Worm (Caenorhabditis elegans) whole organism, young adult: Measurements from ENCODE around the gene F23D12.4.

Experiments used
- B0261.1 ChIP-seq: sonication (generic microtip); optimal IDR thresholded peaks from 2 replicates; lab custom pipeline; 2016; ENCODE audit warnings: mild to moderate bottlenecking, missing genetic modification characterization, moderate library complexity, missing compliant biosample characterization
- C06A6.2 ChIP-seq: fragments of 200-800 bp; sonication (Bioruptor generic); conservative IDR thresholded peaks from 2 replicates; pipeline ENCODE4 v1.3.6; 2022; ENCODE audit warnings: missing genetic modification characterization, missing compliant biosample characterization
- C17E4.6 ChIP-seq: fragments of 200-800 bp; sonication (Bioruptor generic); IDR thresholded peaks from 2 replicates; pipeline ENCODE4 v1.3.6; 2022; ENCODE audit warnings: missing genetic modification reagents, missing genetic modification characterization, missing compliant biosample characterization
- F23B12.7 ChIP-seq: sonication (generic microtip); optimal IDR thresholded peaks from 2 replicates; lab custom pipeline; 2017; ENCODE audit warnings: missing genetic modification characterization, mild to moderate bottlenecking, missing compliant biosample characterization, antibody characterized with exemption, moderate library complexity; ENCODE audit not compliant: insufficient read depth
- F39B2.1 ChIP-seq: fragments of 200-800 bp; sonication (Bioruptor generic); IDR thresholded peaks from 2 replicates; pipeline ENCODE4 v1.3.6; 2022; ENCODE audit warnings: missing genetic modification reagents, missing genetic modification characterization, missing compliant biosample characterization
- F49E8.2 ChIP-seq: sonication (generic microtip); optimal IDR thresholded peaks from 3 replicates; lab custom pipeline; 2017; ENCODE audit warnings: missing genetic modification characterization, mild to moderate bottlenecking, missing compliant biosample characterization, antibody characterized with exemption, moderate library complexity; ENCODE audit not compliant: insufficient read depth
- T26A5.8 ChIP-seq: sonication (generic microtip); optimal IDR thresholded peaks from 2 replicates; lab custom pipeline; 2016; ENCODE audit warnings: missing genetic modification characterization, missing compliant biosample characterization
- Y67H2A.10 ChIP-seq: fragments of 200-800 bp; sonication (Bioruptor generic); conservative IDR thresholded peaks from 2 replicates; pipeline ENCODE4 v1.3.6; 2022; ENCODE audit warnings: missing genetic modification reagents, missing genetic modification characterization, missing compliant biosample characterization
- Y79H2A.3 ChIP-seq: fragments of 200-800 bp; sonication (Bioruptor generic); conservative IDR thresholded peaks from 2 replicates; pipeline ENCODE4 v1.3.6; 2022; ENCODE audit warnings: missing genetic modification reagents, missing genetic modification characterization, missing compliant biosample characterization
- Y95B8A.8 ChIP-seq: fragments of 200-800 bp; sonication (Bioruptor generic); IDR thresholded peaks from 2 replicates; pipeline ENCODE4 v1.3.6; 2022; ENCODE audit warnings: missing genetic modification reagents, missing genetic modification characterization, missing compliant biosample characterization
- ZK185.1 ChIP-seq: sonication (generic microtip); optimal IDR thresholded peaks from 2 replicates; lab custom pipeline; 2016; ENCODE audit warnings: mild to moderate bottlenecking, missing genetic modification characterization, missing compliant biosample characterization; ENCODE audit not compliant: poor library complexity, severe bottlenecking
- ama-1 ChIP-seq, 3 experiments: fragments of 150-350 bp in 1 of 3; sonication (generic microtip) in 2 of 3; optimal IDR thresholded peaks; 2 replicates each; lab custom pipeline; 2014 to 2018; ENCODE audit warnings: missing biosample characterization in 2 of 3, missing genetic modification characterization in 2 of 3, missing genetic modification reagents in 2 of 3
- attf-5 ChIP-seq: fragments of 200-800 bp; sonication (Bioruptor generic); optimal IDR thresholded peaks from 2 replicates; lab custom pipeline; 2018; ENCODE audit warnings: mild to moderate bottlenecking, missing genetic modification characterization, missing compliant biosample characterization
- ceh-40 ChIP-seq: fragments of 200-800 bp; sonication (Bioruptor generic); IDR thresholded peaks from 2 replicates; pipeline ENCODE4 v1.3.6; 2022; ENCODE audit warnings: missing genetic modification characterization, missing compliant biosample characterization
- ceh-79 ChIP-seq: sonication (generic microtip); optimal IDR thresholded peaks from 2 replicates; lab custom pipeline; 2017; ENCODE audit warnings: mild to moderate bottlenecking, missing genetic modification characterization, missing compliant biosample characterization
- die-1 ChIP-seq: sonication (generic microtip); optimal IDR thresholded peaks from 2 replicates; lab custom pipeline; 2016; ENCODE audit warnings: missing genotype, mild to moderate bottlenecking, missing genetic modification characterization, missing compliant biosample characterization
- dox-1 ChIP-seq: fragments of 200-800 bp; sonication (Bioruptor generic); IDR thresholded peaks from 2 replicates; pipeline ENCODE4 v1.3.6; 2022; ENCODE audit warnings: missing genetic modification reagents, missing genetic modification characterization, missing compliant biosample characterization
- efl-1 ChIP-seq: fragments of 150-350 bp; optimal IDR thresholded peaks from 2 replicates; lab custom pipeline; 2014; ENCODE audit warnings: missing biosample characterization, missing genetic modification reagents, missing genetic modification characterization
- egl-18 ChIP-seq: fragments of 200-800 bp; sonication (Bioruptor generic); IDR thresholded peaks from 2 replicates; pipeline ENCODE4 v1.3.6; 2022; ENCODE audit warnings: missing genetic modification reagents, missing genetic modification characterization, missing compliant biosample characterization
- ekl-4 ChIP-seq: fragments of 200-800 bp; sonication (Bioruptor generic); IDR thresholded peaks from 2 replicates; pipeline ENCODE4 v1.3.6; 2022; ENCODE audit warnings: missing genetic modification reagents, missing genetic modification characterization, missing compliant biosample characterization
- gei-17 ChIP-seq: fragments of 200-800 bp; sonication (Bioruptor generic); optimal IDR thresholded peaks from 2 replicates; lab custom pipeline; 2018; ENCODE audit warnings: mild to moderate bottlenecking, missing genetic modification characterization, missing compliant biosample characterization
- hmg-1.2 ChIP-seq: fragments of 200-800 bp; sonication (Bioruptor generic); IDR thresholded peaks from 2 replicates; pipeline ENCODE4 v1.3.6; 2022; ENCODE audit warnings: missing genetic modification reagents, missing genetic modification characterization, missing compliant biosample characterization
- lin-35 ChIP-seq, 3 experiments: fragments of 150-350 bp in 2 of 3; sonication (generic microtip) in 1 of 3; optimal IDR thresholded peaks; 2 replicates each; lab custom pipeline; 2014 to 2018; ENCODE audit warnings: missing biosample characterization in 3 of 3, missing genetic modification characterization in 3 of 3, missing genetic modification reagents in 3 of 3
- lin-40 ChIP-seq: sonication (generic microtip); optimal IDR thresholded peaks from 2 replicates; lab custom pipeline; 2016; ENCODE audit warnings: missing genetic modification characterization, mild to moderate bottlenecking, missing compliant biosample characterization, missing genotype, missing genetic modification reagents
- lir-1 ChIP-seq: fragments of 200-800 bp; sonication (Bioruptor generic); conservative IDR thresholded peaks from 2 replicates; pipeline ENCODE4 v1.3.6; 2022; ENCODE audit warnings: missing genetic modification reagents, missing genetic modification characterization, missing compliant biosample characterization
- madf-10 ChIP-seq: sonication (generic microtip); optimal IDR thresholded peaks from 2 replicates; lab custom pipeline; 2016; ENCODE audit warnings: mild to moderate bottlenecking, missing genetic modification characterization, missing compliant biosample characterization
- madf-6 ChIP-seq: fragments of 200-800 bp; sonication (Bioruptor generic); IDR thresholded peaks from 2 replicates; pipeline ENCODE4 v1.3.6; 2022; ENCODE audit warnings: missing genetic modification reagents, missing genetic modification characterization, missing compliant biosample characterization
- madf-8 ChIP-seq: fragments of 200-800 bp; sonication (Bioruptor generic); conservative IDR thresholded peaks from 2 replicates; pipeline ENCODE4 v1.3.6; 2022; ENCODE audit warnings: missing genetic modification reagents, missing genetic modification characterization, missing compliant biosample characterization
- mes-4 ChIP-seq: sonication (generic microtip); optimal IDR thresholded peaks from 2 replicates; lab custom pipeline; 2016; ENCODE audit warnings: missing genotype, missing genetic modification characterization, missing compliant biosample characterization
- mxl-1 ChIP-seq: sonication (generic microtip); optimal IDR thresholded peaks from 2 replicates; lab custom pipeline; 2016; ENCODE audit warnings: missing genetic modification characterization, missing compliant biosample characterization
- nfyb-1 ChIP-seq: fragments of 200-800 bp; sonication (Bioruptor generic); IDR thresholded peaks from 2 replicates; pipeline ENCODE4 v1.3.6; 2022; ENCODE audit warnings: missing genetic modification reagents, missing genetic modification characterization, missing compliant biosample characterization
- nhr-90 ChIP-seq: sonication (generic microtip); optimal IDR thresholded peaks from 2 replicates; lab custom pipeline; 2016; ENCODE audit warnings: missing genotype, mild to moderate bottlenecking, missing genetic modification characterization, missing compliant biosample characterization
- pbrm-1 ChIP-seq: fragments of 200-800 bp; sonication (Bioruptor generic); IDR thresholded peaks from 2 replicates; pipeline ENCODE4 v1.3.6; 2022; ENCODE audit warnings: missing genetic modification reagents, missing genetic modification characterization, missing compliant biosample characterization
- rcor-1 ChIP-seq: fragments of 200-800 bp; sonication (Bioruptor generic); IDR thresholded peaks from 2 replicates; pipeline ENCODE4 v1.3.6; 2022; ENCODE audit warnings: missing genetic modification reagents, missing genetic modification characterization, missing compliant biosample characterization
- rec-8 ChIP-seq, 2 experiments: sonication (generic microtip); optimal IDR thresholded peaks; 2 replicates each; lab custom pipeline; 2016; ENCODE audit warnings: mild to moderate bottlenecking in 2 of 2, missing genetic modification characterization in 2 of 2, missing genetic modification reagents in 2 of 2, missing genotype in 2 of 2, missing biosample characterization in 1 of 2, missing compliant biosample characterization in 1 of 2, moderate library complexity in 1 of 2
- sdz-38 ChIP-seq: sonication (generic microtip); optimal IDR thresholded peaks from 2 replicates; lab custom pipeline; 2016; ENCODE audit warnings: missing genotype, missing genetic modification characterization, missing compliant biosample characterization
- sea-2 ChIP-seq: fragments of 200-800 bp; sonication (Bioruptor generic); IDR thresholded peaks from 2 replicates; pipeline ENCODE4 v1.3.6; 2022; ENCODE audit warnings: missing genetic modification characterization, missing compliant biosample characterization
- snpc-3.4 ChIP-seq: sonication (generic microtip); optimal IDR thresholded peaks from 2 replicates; lab custom pipeline; 2017; ENCODE audit warnings: missing genetic modification characterization, mild to moderate bottlenecking, missing compliant biosample characterization, antibody characterized with exemption, moderate library complexity, missing genotype, missing genetic modification reagents
- snpc-4 ChIP-seq, 5 experiments: fragments of 150-350 bp in 1 of 5; sonication (generic microtip) in 4 of 5; optimal IDR thresholded peaks; 2 replicates each; lab custom pipeline; 2014 to 2018; ENCODE audit warnings: missing genetic modification characterization in 5 of 5, missing biosample characterization in 3 of 5, antibody characterized with exemption in 2 of 5, mild to moderate bottlenecking in 2 of 5, missing compliant biosample characterization in 2 of 5, missing genotype in 2 of 5, moderate library complexity in 2 of 5, missing genetic modification reagents in 1 of 5
- sptf-2 ChIP-seq: fragments of 200-800 bp; sonication (Bioruptor generic); optimal IDR thresholded peaks from 2 replicates; lab custom pipeline; 2018; ENCODE audit warnings: mild to moderate bottlenecking, missing genetic modification characterization, missing compliant biosample characterization
- tbx-9 ChIP-seq: sonication (generic microtip); optimal IDR thresholded peaks from 2 replicates; lab custom pipeline; 2016; ENCODE audit warnings: borderline replicate concordance, missing genetic modification characterization, inconsistent platforms, missing compliant biosample characterization
- unc-62 ChIP-seq: fragments of 150-350 bp; optimal IDR thresholded peaks from 2 replicates; lab custom pipeline; 2014; ENCODE audit warnings: missing biosample characterization, missing genetic modification reagents, missing genetic modification characterization
- zim-3 ChIP-seq: sonication (generic microtip); optimal IDR thresholded peaks from 2 replicates; lab custom pipeline; 2017; ENCODE audit warnings: mild to moderate bottlenecking, missing genetic modification characterization, moderate library complexity, missing compliant biosample characterization
- ztf-22 ChIP-seq: fragments of 200-800 bp; sonication (Bioruptor generic); optimal IDR thresholded peaks from 2 replicates; lab custom pipeline; 2018; ENCODE audit warnings: mild to moderate bottlenecking, missing genetic modification characterization, moderate library complexity, missing compliant biosample characterization

F23D12.4 gene

ce11 chrX:14478193-14478592, 33.4 kb downstream of the F23D12.4 start (continued):
- TF ChIP-seq hmg-1.2 (GFP tag; lab: Robert Waterston, UW) = peak; percentile 10; the same call in 1 of the 2 replicates
- no peak for TF ChIP-seq ekl-4 (GFP tag; lab: Robert Waterston, UW)
- no peak for TF ChIP-seq ZK185.1 (tag; lab: Kevin White, UChicago)
- peak in 1 of 3 experiments; percentile 19 for TF ChIP-seq lin-35 (GFP tag; optimal IDR thresholded peaks at IDR 0.05; lab: Kevin White, UChicago)
- no peak for TF ChIP-seq zim-3
- TF ChIP-seq snpc-3.4 (tag; lab: Kevin White, UChicago) = peak; percentile 60
- TF ChIP-seq Y79H2A.3 = no peak
- TF ChIP-seq unc-62 (GFP tag; lab: Kevin White, UChicago) = no peak
- no peak for TF ChIP-seq T26A5.8 (tag; lab: Kevin White, UChicago)
- no peak for TF ChIP-seq C17E4.6 (GFP tag; lab: Robert Waterston, UW)
- TF ChIP-seq mes-4 (tag; lab: Kevin White, UChicago) = no peak
- no peak for TF ChIP-seq F39B2.1 (GFP tag; lab: Robert Waterston, UW)
- TF ChIP-seq lin-40 (tag; lab: Kevin White, UChicago) = peak; percentile 22
- no peak for TF ChIP-seq nhr-90
- TF ChIP-seq ceh-79 (tag; lab: Kevin White, UChicago) = no peak
- no peak for TF ChIP-seq madf-6 (GFP tag; lab: Robert Waterston, UW)
- TF ChIP-seq efl-1 = no peak
- TF ChIP-seq attf-5 (GFP tag; lab: Kevin White, UChicago) = no peak
- no peak for TF ChIP-seq nfyb-1 (GFP tag; lab: Robert Waterston, UW)
- TF ChIP-seq Y95B8A.8 (GFP tag; lab: Robert Waterston, UW) = no peak

ce11 chrX:14478743-14479428, 34.1 kb downstream of the F23D12.4 start, which contains the start of gene M163.11:
Gene M163.11 (plus strand): TSS chrX:14479378.
- no peak for TF ChIP-seq Y67H2A.10 (GFP tag; lab: Robert Waterston, UW)
- peak; percentile 57 for TF ChIP-seq snpc-4 (GFP tag; optimal IDR thresholded peaks at IDR 0.05; lab: Kevin White, UChicago)
- TF ChIP-seq snpc-4 (tag; optimal IDR thresholded peaks at IDR 0.05; lab: Kevin White, UChicago) = peak; percentile 8 to 78 (median 44)
- peak; percentile 9 for TF ChIP-seq F23B12.7 (tag; lab: Kevin White, UChicago)
- peak; percentile 66 for TF ChIP-seq rcor-1 (GFP tag; lab: Robert Waterston, UW)
- TF ChIP-seq F49E8.2 (tag; lab: Kevin White, UChicago) = peak; percentile 40
- TF ChIP-seq madf-10 = peak; percentile 39
- no peak for TF ChIP-seq madf-8 (GFP tag; lab: Robert Waterston, UW)
- TF ChIP-seq mxl-1 (tag; lab: Kevin White, UChicago) = peak; percentile 57
- peak; percentile 86 for TF ChIP-seq nhr-90
- no peak for TF ChIP-seq C06A6.2 (GFP tag; lab: Robert Waterston, UW)
- TF ChIP-seq efl-1 = no peak
- no peak for TF ChIP-seq sptf-2 (GFP tag; lab: Kevin White, UChicago)
- TF ChIP-seq hmg-1.2 (GFP tag; lab: Robert Waterston, UW) = peak; percentile 69
- TF ChIP-seq sdz-38 (tag; lab: Kevin White, UChicago) = no peak
- TF ChIP-seq dox-1 (GFP tag; lab: Robert Waterston, UW) = peak; percentile 75
- TF ChIP-seq ceh-40 (GFP tag; lab: Robert Waterston, UW) = peak; percentile 86
- no peak for TF ChIP-seq sea-2 (GFP tag; lab: Robert Waterston, UW)
- TF ChIP-seq rec-8 (tag; optimal IDR thresholded peaks at IDR 0.05; lab: Kevin White, UChicago) = peak; percentile 55 to 57
- TF ChIP-seq gei-17 (GFP tag; lab: Kevin White, UChicago) = no peak
- no peak for TF ChIP-seq tbx-9
- TF ChIP-seq pbrm-1 (GFP tag; lab: Robert Waterston, UW) = peak; percentile 76
- no peak for TF ChIP-seq ztf-22 (GFP tag; lab: Kevin White, UChicago)
- TF ChIP-seq die-1 (tag; lab: Kevin White, UChicago) = peak; percentile 92
- no peak for TF ChIP-seq ama-1 (optimal IDR thresholded peaks at IDR 0.05; lab: Kevin White, UChicago)
- peak; percentile 42 to 92 for TF ChIP-seq ama-1 (GFP tag; optimal IDR thresholded peaks at IDR 0.05; lab: Kevin White, UChicago)
- TF ChIP-seq lir-1 (GFP tag; lab: Robert Waterston, UW) = 0 out of 2 replicates have a peak, but pooled peaks have one; percentile 21
- TF ChIP-seq egl-18 (GFP tag; lab: Robert Waterston, UW) = no peak
- peak; percentile 7 for TF ChIP-seq attf-5 (GFP tag; lab: Kevin White, UChicago)
- peak; percentile 82 for TF ChIP-seq B0261.1
